Fruit fly (Drosophila melanogaster): ENCODE measurements around the gene CG31323.

CG31323 gene

dm6 chr3R:26172040-26172439 is 1.4 kb downstream of the CG31323 start (continued):
- no peak for TF ChIP-seq CG18011 (GFP tag; optimal IDR thresholded peaks at IDR 0.05)
- no peak for TF ChIP-seq fru (optimal IDR thresholded peaks at IDR 0.05)
- TF ChIP-seq emc (GFP tag; optimal IDR thresholded peaks at IDR 0.05): peak; percentile 18
- no peak for TF ChIP-seq D19A (tag; optimal IDR thresholded peaks at IDR 0.05)
- no peak for TF ChIP-seq CG11093 (GFP tag; IDR thresholded peaks at IDR 0.05)
- no peak for TF ChIP-seq CG2889 (GFP tag; IDR thresholded peaks at IDR 0.05)
- no peak for TF ChIP-seq NK7.1 (GFP tag; optimal IDR thresholded peaks at IDR 0.05)
- TF ChIP-seq CG14050 (GFP tag; IDR thresholded peaks at IDR 0.05): peak; percentile 34; the same call in 1 of the 3 replicates
- TF ChIP-seq toy (GFP tag; IDR thresholded peaks at IDR 0.05): no peak
- TF ChIP-seq CG4617 (GFP tag; optimal IDR thresholded peaks at IDR 0.05; ENCODE audit: borderline replicate concordance): no peak
- TF ChIP-seq YL-1 (GFP tag; optimal IDR thresholded peaks at IDR 0.05): no peak
- peak; percentile 65; the same call in 2 of the 3 replicates for TF ChIP-seq tgo (GFP tag; IDR thresholded peaks at IDR 0.05)
- no peak for TF ChIP-seq Bgb (GFP tag; IDR thresholded peaks at IDR 0.05; ENCODE audit: partially characterized antibody)
- TF ChIP-seq CG11695 (GFP tag; IDR thresholded peaks at IDR 0.05): no peak
- TF ChIP-seq Dek (tag; optimal IDR thresholded peaks at IDR 0.05): no peak
- TF ChIP-seq CG1792 (GFP tag; optimal IDR thresholded peaks at IDR 0.05): peak; percentile 6
- TF ChIP-seq Aef1 (GFP tag; IDR thresholded peaks at IDR 0.05): no peak; the same call in 2 of the 3 replicates
- TF ChIP-seq CG1233 (GFP tag; optimal IDR thresholded peaks at IDR 0.05): peak; percentile 19
- TF ChIP-seq Scr (GFP tag; IDR thresholded peaks at IDR 0.05; ENCODE audit: partially characterized antibody): no peak
- TF ChIP-seq Lim3 (GFP tag; IDR thresholded peaks at IDR 0.05): no peak
- peak; percentile 27; the same call in 1 of the 2 replicates for TF ChIP-seq CG10366 (GFP tag; IDR thresholded peaks at IDR 0.05)
- no peak for TF ChIP-seq GATAe (GFP tag; conservative IDR thresholded peaks at IDR 0.05)
- TF ChIP-seq CG10321 (GFP tag; IDR thresholded peaks at IDR 0.05): no peak
- no peak for TF ChIP-seq CG1529 (GFP tag; optimal IDR thresholded peaks at IDR 0.05)
- TF ChIP-seq CG14965 (GFP tag; optimal IDR thresholded peaks at IDR 0.05; ENCODE audit: borderline replicate concordance): no peak
- TF ChIP-seq CG8924 (tag; optimal IDR thresholded peaks at IDR 0.05): no peak
- TF ChIP-seq CG10543 (GFP tag; optimal IDR thresholded peaks at IDR 0.05): peak; percentile 52
- no peak for TF ChIP-seq btn (GFP tag; optimal IDR thresholded peaks at IDR 0.05)
- TF ChIP-seq ssp (GFP tag; IDR thresholded peaks at IDR 0.05): no peak
- TF ChIP-seq MBD-R2 (GFP tag; IDR thresholded peaks at IDR 0.05): no peak
- TF ChIP-seq CG10431 (GFP tag; optimal IDR thresholded peaks at IDR 0.05): no peak
- no peak for TF ChIP-seq Eip74EF (GFP tag; optimal IDR thresholded peaks at IDR 0.05)
- peak; percentile 65 for TF ChIP-seq CG15514 (GFP tag; optimal IDR thresholded peaks at IDR 0.05)
- no peak for TF ChIP-seq unpg (GFP tag; optimal IDR thresholded peaks at IDR 0.05)
- TF ChIP-seq CG11560 (tag; IDR thresholded peaks at IDR 0.05): no peak
- no peak for TF ChIP-seq dmrt11E (tag; optimal IDR thresholded peaks at IDR 0.05)
- peak; percentile 18 for TF ChIP-seq CG17385 (GFP tag; optimal IDR thresholded peaks at IDR 0.05)
- no peak for TF ChIP-seq CG3995 (GFP tag; optimal IDR thresholded peaks at IDR 0.05)
- peak; percentile 30; the same call in 1 of the 3 replicates for TF ChIP-seq Mrtf (GFP tag; IDR thresholded peaks at IDR 0.05)
- TF ChIP-seq Hmx (GFP tag; optimal IDR thresholded peaks at IDR 0.05): no peak
- TF ChIP-seq CG10462 (GFP tag; optimal IDR thresholded peaks at IDR 0.05): no peak
- no peak for TF ChIP-seq CG4282 (GFP tag; optimal IDR thresholded peaks at IDR 0.05)
- no peak for TF ChIP-seq H2.0 (GFP tag; IDR thresholded peaks at IDR 0.05)
- TF ChIP-seq Hr78 (GFP tag; optimal IDR thresholded peaks at IDR 0.05): no peak
- TF ChIP-seq Fer2 (tag; optimal IDR thresholded peaks at IDR 0.05): peak; percentile 22
- TF ChIP-seq CG13287 (GFP tag; IDR thresholded peaks at IDR 0.05; ENCODE audit: partially characterized antibody): no peak
- TF ChIP-seq tin (GFP tag; optimal IDR thresholded peaks at IDR 0.05): peak; percentile 46
- no peak for TF ChIP-seq CG13775 (GFP tag; optimal IDR thresholded peaks at IDR 0.05)
- TF ChIP-seq CG31224 (GFP tag; IDR thresholded peaks at IDR 0.05): no peak
- TF ChIP-seq NfI (GFP tag; optimal IDR thresholded peaks at IDR 0.05): peak; percentile 33
- no peak for TF ChIP-seq h (optimal IDR thresholded peaks at IDR 0.05)
- peak; percentile 82 for TF ChIP-seq CG2678 (tag; optimal IDR thresholded peaks at IDR 0.05)
